Worm (Caenorhabditis elegans) whole organism, L3 larva: ENCODE results near the gene unc-16.

ENCODE experiments used
- fkh-10 ChIP-seq: sonication (generic microtip); optimal IDR thresholded peaks from 2 replicates; lab custom pipeline; 2017; ENCODE audit warnings: missing biosample characterization, missing genetic modification reagents, missing genetic modification characterization
- pqm-1 ChIP-seq: fragments of 150-350 bp; optimal IDR thresholded peaks from 2 replicates; lab custom pipeline; 2017; ENCODE audit warnings: missing biosample characterization, missing genetic modification characterization, inconsistent platforms
- skn-1 ChIP-seq: fragments of 150-350 bp; optimal IDR thresholded peaks from 2 replicates; lab custom pipeline; 2014; ENCODE audit warnings: missing biosample characterization, missing genetic modification characterization
- snpc-4 ChIP-seq: fragments of 150-350 bp; optimal IDR thresholded peaks from 2 replicates; lab custom pipeline; 2014; ENCODE audit warnings: missing biosample characterization, missing genetic modification characterization

DNA sequence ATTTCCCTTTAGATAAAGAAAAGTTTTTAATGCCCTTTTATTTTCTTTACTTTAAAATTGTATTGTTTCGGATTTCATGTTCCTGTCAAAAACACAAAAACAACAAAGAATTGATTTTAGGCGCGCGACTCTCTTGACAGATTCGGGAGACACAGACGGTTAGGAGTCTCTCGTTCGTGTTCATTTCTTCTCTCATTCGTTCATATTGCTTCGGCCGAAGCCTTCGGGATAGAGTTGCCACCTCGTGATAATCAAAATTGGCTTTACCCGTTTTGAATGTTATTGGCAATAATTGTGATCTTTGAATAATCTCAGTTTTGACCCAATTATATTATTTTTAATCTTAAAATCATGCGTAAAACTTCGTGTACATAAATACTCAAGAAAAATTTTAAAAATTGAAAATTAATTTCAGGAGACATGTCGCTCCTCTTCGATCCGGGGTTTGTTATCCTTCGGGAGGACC is 35.0 kb upstream of the unc-16 start, which contains the start of gene F55H2.5:
- TF ChIP-seq pqm-1 (tag; lab: Kevin White, UChicago) (no peak), snpc-4 (tag; lab: Kevin White, UChicago) (no peak), skn-1 (tag; lab: Kevin White, UChicago) (no peak), fkh-10 (GFP tag; lab: Kevin White, UChicago) (no peak)
